Fruit fly (Drosophila melanogaster): ENCODE data around the gene CG2701.

CG2701 gene

DNA sequence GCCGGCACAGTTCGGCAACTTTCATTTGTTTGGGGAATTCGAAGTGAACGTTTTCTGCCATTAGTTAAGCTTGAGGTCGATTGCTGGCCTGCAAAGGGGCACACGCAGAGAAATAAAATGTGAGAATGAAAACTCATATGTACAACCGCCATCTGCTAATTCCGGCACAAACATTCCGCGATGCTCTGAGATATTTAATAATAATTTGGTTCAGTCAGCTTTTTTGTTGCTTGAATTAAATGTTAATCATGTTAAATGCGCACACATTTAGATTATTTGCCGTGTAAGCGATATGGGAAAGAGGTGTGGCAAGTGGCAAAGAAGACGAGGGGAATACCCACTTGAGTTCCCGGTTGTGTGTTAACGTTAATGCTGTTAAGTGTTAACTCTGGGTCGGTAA, 37.3 kb upstream of the CG2701 start (continued):
- TF ChIP-seq tll (GFP tag; optimal IDR thresholded peaks at IDR 0.05) = no peak
- TF ChIP-seq CG16815 (GFP tag; optimal IDR thresholded peaks at IDR 0.05) = no peak
- peak; percentile 4 for TF ChIP-seq Hmr (GFP tag; optimal IDR thresholded peaks at IDR 0.05)
- TF ChIP-seq crol (GFP tag; IDR thresholded peaks at IDR 0.05) = no peak
- peak; percentile 15; the same call in 1 of the 2 replicates for TF ChIP-seq ttk (GFP tag; IDR thresholded peaks at IDR 0.05)
- TF ChIP-seq slbo (GFP tag; IDR thresholded peaks at IDR 0.05) = peak; percentile 45
- no peak for TF ChIP-seq nerfin-1 (tag; optimal IDR thresholded peaks at IDR 0.05)
- TF ChIP-seq exex (tag; optimal IDR thresholded peaks at IDR 0.05) = no peak
- TF ChIP-seq dan (GFP tag; IDR thresholded peaks at IDR 0.05) = no peak
- no peak for TF ChIP-seq CG42726 (GFP tag; IDR thresholded peaks at IDR 0.05; ENCODE audit: partially characterized antibody)
- TF ChIP-seq Hmx (GFP tag; optimal IDR thresholded peaks at IDR 0.05) = no peak
- TF ChIP-seq Meics (GFP tag; optimal IDR thresholded peaks at IDR 0.05) = peak; percentile 11
- no peak for TF ChIP-seq Dref (GFP tag; IDR thresholded peaks at IDR 0.05)
- TF ChIP-seq CG14710 (tag; optimal IDR thresholded peaks at IDR 0.05) = no peak
- no peak for TF ChIP-seq HmgZ (tag; optimal IDR thresholded peaks at IDR 0.05)
- TF ChIP-seq nmo (GFP tag; optimal IDR thresholded peaks at IDR 0.05) = peak; percentile 25
- TF ChIP-seq HmgD (GFP tag; optimal IDR thresholded peaks at IDR 0.05) = no peak
- no peak for TF ChIP-seq mam (GFP tag; optimal IDR thresholded peaks at IDR 0.05)
- peak; percentile 11 for TF ChIP-seq CG17829 (tag; optimal IDR thresholded peaks at IDR 0.05)
- no peak for TF ChIP-seq bowl (GFP tag; IDR thresholded peaks at IDR 0.05)
- no peak for TF ChIP-seq CG17612 (GFP tag; IDR thresholded peaks at IDR 0.05)
- no peak for TF ChIP-seq Nf-YB (GFP tag; optimal IDR thresholded peaks at IDR 0.05)
- no peak for TF ChIP-seq hkb (optimal IDR thresholded peaks at IDR 0.05)
- TF ChIP-seq hkb (GFP tag; IDR thresholded peaks at IDR 0.05) = no peak
- TF ChIP-seq sna (GFP tag; IDR thresholded peaks at IDR 0.05; ENCODE audit: partially characterized antibody) = no peak
- 0 out of 3 replicates have a peak, but pooled peaks have one; percentile 42 for TF ChIP-seq zfh1 (GFP tag; IDR thresholded peaks at IDR 0.05)
- no peak for TF ChIP-seq vfl (GFP tag; optimal IDR thresholded peaks at IDR 0.05)
- TF ChIP-seq CG9727 (GFP tag; optimal IDR thresholded peaks at IDR 0.05) = no peak
- TF ChIP-seq CG4707 (GFP tag; optimal IDR thresholded peaks at IDR 0.05) = no peak
- TF ChIP-seq otp (GFP tag; IDR thresholded peaks at IDR 0.05) = no peak
- no peak for TF ChIP-seq CG2202 (tag; optimal IDR thresholded peaks at IDR 0.05)
- no peak for TF ChIP-seq CG30020 (tag; optimal IDR thresholded peaks at IDR 0.05)
- TF ChIP-seq CG15601 (tag; optimal IDR thresholded peaks at IDR 0.05) = no peak
- no peak for TF ChIP-seq Jarid2 (GFP tag; optimal IDR thresholded peaks at IDR 0.05)
- no peak for TF ChIP-seq btn (GFP tag; optimal IDR thresholded peaks at IDR 0.05)
- TF ChIP-seq tap (tag; optimal IDR thresholded peaks at IDR 0.05) = no peak
- no peak for TF ChIP-seq Spps (tag; optimal IDR thresholded peaks at IDR 0.05)
- no peak for TF ChIP-seq sima (GFP tag; optimal IDR thresholded peaks at IDR 0.05)
- TF ChIP-seq NC2α (GFP tag; optimal IDR thresholded peaks at IDR 0.05) = no peak
- no peak for TF ChIP-seq da (GFP tag; optimal IDR thresholded peaks at IDR 0.05)
- no peak for TF ChIP-seq cad (GFP tag; optimal IDR thresholded peaks at IDR 0.05)
- no peak for TF ChIP-seq Elba2 (GFP tag; optimal IDR thresholded peaks at IDR 0.05)
- no peak for TF ChIP-seq CG4617 (GFP tag; optimal IDR thresholded peaks at IDR 0.05; ENCODE audit: borderline replicate concordance)
- TF ChIP-seq Dad (GFP tag; optimal IDR thresholded peaks at IDR 0.05) = no peak
- TF ChIP-seq ash1 (GFP tag; optimal IDR thresholded peaks at IDR 0.05) = no peak
- no peak for TF ChIP-seq dm (GFP tag; optimal IDR thresholded peaks at IDR 0.05)
- no peak for TF ChIP-seq Dfd (GFP tag; optimal IDR thresholded peaks at IDR 0.05)
- TF ChIP-seq ranshi (GFP tag; IDR thresholded peaks at IDR 0.05) = no peak
- TF ChIP-seq CG10565 (GFP tag; optimal IDR thresholded peaks at IDR 0.05) = no peak
- TF ChIP-seq gsb (GFP tag; IDR thresholded peaks at IDR 0.05) = no peak
- no peak for TF ChIP-seq Eip74EF (GFP tag; optimal IDR thresholded peaks at IDR 0.05)
- no peak for TF ChIP-seq CG34224 (GFP tag; IDR thresholded peaks at IDR 0.05; ENCODE audit: partially characterized antibody)

All from whole organism, embryonic.